Worm (Caenorhabditis elegans): Measurements from ENCODE around the gene nlt-1.

Gene nlt-1

DNA sequence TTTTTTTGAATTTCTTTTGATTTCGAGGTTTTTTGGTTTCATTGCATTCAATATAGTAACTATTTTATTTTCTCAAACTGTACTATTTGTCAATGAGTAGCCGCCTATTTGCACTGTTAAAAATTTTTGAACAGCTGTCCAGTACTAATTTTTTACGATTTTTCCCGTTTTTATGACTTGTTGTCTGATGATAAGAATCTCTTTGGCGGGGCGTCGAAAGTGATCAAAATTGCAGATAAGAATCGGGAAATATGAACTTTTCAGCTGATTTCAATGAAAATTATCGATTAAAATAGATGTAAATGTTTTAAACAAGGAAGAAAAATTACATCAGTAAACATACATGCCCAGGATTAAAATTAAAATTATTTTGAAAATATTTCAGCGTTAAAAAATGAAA lies 26.7 kb downstream of the nlt-1 start:
- TF ChIP-seq egl-27 (tag; optimal IDR thresholded peaks at IDR 0.05) (no peak), crh-2 (tag; optimal IDR thresholded peaks at IDR 0.05) (peak; percentile 46), nhr-25 (tag; optimal IDR thresholded peaks at IDR 0.05) (peak; percentile 32), sma-3 (GFP tag; optimal IDR thresholded peaks at IDR 0.05) (no peak), gmeb-1 (tag; optimal IDR thresholded peaks at IDR 0.05) (peak; percentile 9), fos-1 (tag; optimal IDR thresholded peaks at IDR 0.05) (peak; percentile 81), sma-9 (GFP tag; optimal IDR thresholded peaks at IDR 0.05) (peak; percentile 83), sma-9 (tag; optimal IDR thresholded peaks at IDR 0.05) (no peak), blmp-1 (tag; optimal IDR thresholded peaks at IDR 0.05; ENCODE audit: insufficient read depth) (no peak)

DNA sequence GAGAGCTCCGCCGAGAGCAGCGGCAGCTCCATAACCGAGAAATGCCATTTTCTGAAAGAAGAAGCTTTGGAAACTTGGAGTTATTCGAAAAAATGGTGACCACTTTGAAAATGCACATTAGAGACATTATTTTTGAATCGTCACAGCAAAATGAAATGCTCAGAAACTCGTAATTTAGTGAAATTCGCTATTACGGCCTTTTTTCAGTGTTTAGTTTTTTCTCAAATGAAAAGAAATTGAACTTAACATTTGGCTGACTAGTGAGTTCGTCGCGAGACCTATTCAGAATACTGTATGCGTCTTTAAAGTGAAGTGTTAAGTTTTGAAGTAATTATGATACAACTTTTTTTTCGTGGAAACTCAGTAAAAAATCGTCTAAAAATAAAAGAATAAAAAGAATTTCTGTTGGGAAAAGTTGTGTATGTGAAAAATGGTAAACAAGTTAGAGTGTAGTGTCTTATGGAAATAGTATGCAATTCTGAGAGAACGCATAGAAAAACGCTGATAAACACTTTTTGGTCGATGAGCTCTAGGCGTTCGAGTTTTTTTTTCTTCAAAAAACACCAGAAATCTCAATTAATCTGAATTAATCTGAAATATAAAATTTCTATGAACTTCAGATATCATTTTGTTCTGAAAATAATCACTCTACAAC lies 30.4 kb downstream of the nlt-1 start, which contains the start of gene R53.5:
R53.5 (minus strand) TSS at position 51 of the 655 bp plus-strand sequence.
- TF ChIP-seq nhr-23 (tag; optimal IDR thresholded peaks at IDR 0.05) (no peak), blmp-1 (tag; optimal IDR thresholded peaks at IDR 0.05; ENCODE audit: insufficient read depth) (no peak)

DNA sequence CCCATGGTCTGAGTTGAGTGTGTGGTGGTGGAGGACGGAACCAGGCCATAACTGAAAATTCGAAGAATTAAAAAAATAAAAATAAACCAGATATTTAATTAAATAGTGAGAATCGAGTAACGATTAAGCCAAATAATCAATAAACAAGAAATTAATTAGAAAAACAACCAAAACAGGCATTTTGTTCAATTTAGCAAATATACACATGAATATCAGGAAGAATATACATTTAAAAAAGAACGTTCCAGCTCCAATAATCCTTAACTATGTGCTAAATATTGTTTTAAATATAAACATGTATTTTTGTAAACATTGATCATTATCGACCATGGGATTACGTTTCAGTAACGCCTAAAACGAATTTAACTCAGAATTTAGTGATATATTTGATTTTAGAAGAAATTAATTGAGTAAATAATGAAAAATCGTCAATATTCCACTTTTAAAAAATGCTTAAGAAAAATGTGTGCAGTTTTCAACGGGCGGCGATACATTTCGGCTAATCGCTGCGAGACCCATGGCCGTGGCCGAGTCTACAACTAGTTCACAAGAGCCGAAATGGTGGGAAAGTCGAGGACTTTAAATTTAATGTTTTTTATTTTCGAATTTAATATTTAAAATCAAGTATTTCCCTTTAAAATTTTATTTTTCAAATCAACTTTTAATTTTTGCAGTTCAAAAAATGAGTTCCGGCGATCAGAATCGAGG lies 32.8 kb downstream of the nlt-1 start, which contains the start of the genes R53.4 and psf-1:
R53.4 (minus strand) TSS at position 51 of the 708 bp plus-strand sequence.
psf-1 (plus strand) TSS at position 675 of the 708 bp plus-strand sequence.
- TF ChIP-seq nhr-21 (tag; optimal IDR thresholded peaks at IDR 0.05), result peak; percentile 34
- peak; percentile 39 for TF ChIP-seq nhr-129 (tag; optimal IDR thresholded peaks at IDR 0.05)
- peak; percentile 82 for TF ChIP-seq C34F6.9 (tag; optimal IDR thresholded peaks at IDR 0.05)
- peak; percentile 31 for TF ChIP-seq F13H6.1 (tag; optimal IDR thresholded peaks at IDR 0.05)
- no peak for TF ChIP-seq nhr-25 (tag; optimal IDR thresholded peaks at IDR 0.05)
- TF ChIP-seq sma-3 (GFP tag; optimal IDR thresholded peaks at IDR 0.05), result peak; percentile 41
- no peak for TF ChIP-seq unc-39 (tag; optimal IDR thresholded peaks at IDR 0.05)
- no peak for TF ChIP-seq fos-1 (tag; optimal IDR thresholded peaks at IDR 0.05)
- TF ChIP-seq peb-1 (tag; optimal IDR thresholded peaks at IDR 0.05), result no peak
- no peak for TF ChIP-seq mab-5 (tag; optimal IDR thresholded peaks at IDR 0.05)
- TF ChIP-seq sma-9 (GFP tag; optimal IDR thresholded peaks at IDR 0.05), result peak; percentile 68
- TF ChIP-seq sma-9 (tag; optimal IDR thresholded peaks at IDR 0.05), result no peak
- peak; percentile 22 for TF ChIP-seq lin-13 (GFP tag; optimal IDR thresholded peaks at IDR 0.05)
- TF ChIP-seq snpc-4 (tag; optimal IDR thresholded peaks at IDR 0.05), result no peak
- peak; percentile 13 for TF ChIP-seq blmp-1 (tag; optimal IDR thresholded peaks at IDR 0.05; ENCODE audit: insufficient read depth)
- peak; percentile 88 for TF ChIP-seq unc-55 (GFP tag; optimal IDR thresholded peaks at IDR 0.05)
- TF ChIP-seq gmeb-1 (tag; optimal IDR thresholded peaks at IDR 0.05), result peak; percentile 70
- peak; percentile 47 to 87 for TF ChIP-seq lsy-2 (tag; optimal IDR thresholded peaks at IDR 0.05)
- TF ChIP-seq lin-11 (tag; optimal IDR thresholded peaks at IDR 0.05), result peak; percentile 54
- peak; percentile 69 for TF ChIP-seq crh-2 (tag; optimal IDR thresholded peaks at IDR 0.05)

DNA sequence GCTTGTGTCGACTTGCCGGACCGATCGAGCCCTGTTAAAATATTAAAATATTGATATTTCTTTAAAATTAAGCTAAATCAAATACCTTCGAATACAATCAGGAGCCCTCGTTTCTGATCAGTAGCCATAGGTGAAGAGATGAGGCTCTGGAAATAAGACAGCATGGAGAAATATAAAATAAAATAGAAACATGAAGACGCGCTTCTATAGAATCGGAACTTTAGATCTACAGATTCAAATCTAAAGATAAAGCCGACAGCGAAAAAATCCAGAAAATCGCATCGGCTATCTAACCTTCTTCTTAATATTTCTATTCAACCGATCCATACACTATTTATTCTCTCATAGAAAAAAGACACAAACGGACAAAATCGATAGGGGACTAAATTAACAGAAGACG lies 34.0 kb downstream of the nlt-1 start, which contains the start of gene dtmk-1:
dtmk-1 (minus strand) TSS at position 146 of the 400 bp plus-strand sequence.
- no peak for TF ChIP-seq elt-1 (tag; optimal IDR thresholded peaks at IDR 0.05)
- peak; percentile 15 for TF ChIP-seq sma-9 (GFP tag; optimal IDR thresholded peaks at IDR 0.05)
- no peak for TF ChIP-seq sma-9 (tag; optimal IDR thresholded peaks at IDR 0.05)
- TF ChIP-seq nhr-237 (tag; optimal IDR thresholded peaks at IDR 0.05), result no peak

DNA sequence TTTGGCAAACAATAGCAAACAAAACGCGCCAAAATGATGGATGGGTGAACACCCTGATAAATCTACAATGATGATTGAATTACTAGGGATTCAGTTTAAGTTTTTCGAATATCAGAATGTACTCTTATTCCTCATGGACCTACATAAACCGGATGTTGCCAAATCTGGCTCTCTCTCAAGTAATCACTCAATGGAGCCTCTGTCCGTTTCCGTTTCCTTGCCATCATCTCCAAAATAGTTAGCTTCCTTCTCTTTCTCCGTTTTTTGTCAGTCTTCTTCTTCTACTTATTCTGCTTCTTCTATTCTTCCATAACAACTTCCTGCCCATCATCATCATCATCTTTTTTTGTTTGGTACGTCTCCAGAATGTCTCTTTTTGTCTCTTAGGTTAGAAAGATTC lies 35.6 kb downstream of the nlt-1 start:
- no peak for TF ChIP-seq dmd-4 (tag; optimal IDR thresholded peaks at IDR 0.05)

DNA sequence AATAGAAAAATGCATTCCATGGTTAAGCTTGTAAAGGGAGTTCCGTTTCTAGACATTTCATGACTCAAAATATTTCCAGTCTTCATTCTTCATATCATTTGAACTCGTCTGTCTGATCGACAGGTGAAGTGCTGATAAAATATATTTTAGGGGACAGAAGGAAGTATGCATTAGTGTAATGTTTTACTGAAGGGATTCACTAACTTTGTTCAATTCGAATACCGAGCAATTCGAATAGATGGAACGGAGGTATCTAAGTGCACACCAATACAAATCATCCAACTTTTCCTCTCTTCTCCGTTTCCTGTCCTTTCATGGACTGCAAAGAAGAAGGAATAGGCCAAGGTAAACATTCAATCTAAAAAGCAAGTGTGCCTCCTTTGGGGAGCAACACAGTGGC lies 37.1 kb downstream of the nlt-1 start:
- TF ChIP-seq fos-1 (tag; optimal IDR thresholded peaks at IDR 0.05) (peak; percentile 36), nhr-77 (tag; optimal IDR thresholded peaks at IDR 0.05) (no peak)

DNA sequence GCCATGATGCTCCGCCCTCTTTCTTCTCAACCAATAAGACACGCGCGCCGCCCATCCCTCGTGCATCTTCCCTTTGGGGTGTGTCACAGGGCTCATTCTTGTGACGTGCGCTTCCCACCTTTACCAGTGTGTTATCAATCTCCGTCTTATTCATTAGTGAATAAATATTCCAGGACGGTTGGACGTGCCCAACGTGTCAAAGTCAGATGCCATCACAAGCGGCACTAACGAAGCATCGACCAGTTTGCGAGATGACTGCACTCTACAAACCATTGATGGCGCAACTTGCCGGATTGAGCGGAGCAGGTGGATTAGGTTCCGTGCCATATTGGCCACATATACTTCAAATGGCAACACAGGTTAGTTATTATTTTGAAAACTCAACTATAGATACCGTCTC lies 40.8 kb downstream of the nlt-1 start:
- no peak for TF ChIP-seq alr-1 (tag; optimal IDR thresholded peaks at IDR 0.05)
